Fruit fly (Drosophila melanogaster): ENCODE data around the gene CG17834.

CG17834 gene

DNA sequence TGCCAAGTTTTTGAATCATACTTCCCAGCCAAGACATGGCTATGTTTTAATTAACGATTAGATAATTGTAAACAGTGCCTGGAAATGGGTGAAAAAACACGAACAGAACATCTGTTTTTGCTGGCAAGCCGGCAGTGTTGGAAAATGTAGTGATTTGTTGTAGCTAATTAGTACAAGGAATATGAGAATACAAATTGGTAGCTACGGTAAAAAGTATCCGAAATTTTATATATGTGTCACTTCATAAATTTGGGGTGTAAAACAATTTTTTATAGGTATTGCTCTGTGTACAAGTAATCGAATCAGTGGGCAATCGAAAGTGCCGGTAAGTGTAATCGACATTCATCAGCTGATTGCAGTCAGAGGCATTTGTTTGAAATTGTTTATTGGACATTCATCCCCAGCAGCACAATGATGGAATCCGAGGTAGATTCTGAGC lies 11.7 kb upstream of the CG17834 start, which contains the start of the genes mRpL51 and Uba4 (continued):
- no peak for TF ChIP-seq CG11560 (tag; IDR thresholded peaks at IDR 0.05)
- TF ChIP-seq zen (tag; optimal IDR thresholded peaks at IDR 0.05), result peak; percentile 58
- TF ChIP-seq Dref (GFP tag; IDR thresholded peaks at IDR 0.05), result peak; percentile 62
- TF ChIP-seq Sry-δ (GFP tag; optimal IDR thresholded peaks at IDR 0.05), result peak; percentile 74
- TF ChIP-seq MESR4 (GFP tag; optimal IDR thresholded peaks at IDR 0.05), result peak; percentile 46
- peak; percentile 7 for TF ChIP-seq Bteb2 (GFP tag; optimal IDR thresholded peaks at IDR 0.05)
- no peak for TF ChIP-seq CG11085 (GFP tag; IDR thresholded peaks at IDR 0.05)
- TF ChIP-seq CG13424 (tag; optimal IDR thresholded peaks at IDR 0.05), result peak; percentile 35
- TF ChIP-seq CG11398 (GFP tag; optimal IDR thresholded peaks at IDR 0.05), result peak; percentile 19
- TF ChIP-seq Myb (GFP tag; optimal IDR thresholded peaks at IDR 0.05), result peak; percentile 48

dm6 chr2L:8519390-8519789 lies 9.6 kb upstream of the CG17834 start, which contains the start of gene Sgp:
Gene Sgp, plus strand, starts transcription at chr2L:8519690.
- TF ChIP-seq Hmr (GFP tag; optimal IDR thresholded peaks at IDR 0.05), result no peak
- TF ChIP-seq Fer3 (tag; optimal IDR thresholded peaks at IDR 0.05), result no peak
- no peak for TF ChIP-seq salm (tag; optimal IDR thresholded peaks at IDR 0.05)
- no peak for TF ChIP-seq crp (GFP tag; optimal IDR thresholded peaks at IDR 0.05)
- TF ChIP-seq CrebB (tag; optimal IDR thresholded peaks at IDR 0.05), result no peak
- no peak for TF ChIP-seq dati (GFP tag; IDR thresholded peaks at IDR 0.05)
- TF ChIP-seq mld (GFP tag; IDR thresholded peaks at IDR 0.05; ENCODE audit: partially characterized antibody), result no peak
- no peak for TF ChIP-seq CG2875 (GFP tag; optimal IDR thresholded peaks at IDR 0.05)
- TF ChIP-seq CG32767 (GFP tag; IDR thresholded peaks at IDR 0.05), result no peak
- no peak for TF ChIP-seq MTF-1 (GFP tag; optimal IDR thresholded peaks at IDR 0.05; ENCODE audit: borderline replicate concordance)
- TF ChIP-seq sr (GFP tag; IDR thresholded peaks at IDR 0.05), result no peak
- no peak for TF ChIP-seq CG13424 (tag; optimal IDR thresholded peaks at IDR 0.05)
- TF ChIP-seq CG3407 (GFP tag; optimal IDR thresholded peaks at IDR 0.05), result no peak
- no peak for TF ChIP-seq wor (GFP tag; IDR thresholded peaks at IDR 0.05)
- no peak for TF ChIP-seq CG31441 (GFP tag; IDR thresholded peaks at IDR 0.05)
- TF ChIP-seq CG16813 (GFP tag; IDR thresholded peaks at IDR 0.05; ENCODE audit: partially characterized antibody), result no peak
- no peak for TF ChIP-seq ara (GFP tag; IDR thresholded peaks at IDR 0.05)
- TF ChIP-seq Neu2 (GFP tag; optimal IDR thresholded peaks at IDR 0.05; ENCODE audit: borderline replicate concordance), result no peak

DNA sequence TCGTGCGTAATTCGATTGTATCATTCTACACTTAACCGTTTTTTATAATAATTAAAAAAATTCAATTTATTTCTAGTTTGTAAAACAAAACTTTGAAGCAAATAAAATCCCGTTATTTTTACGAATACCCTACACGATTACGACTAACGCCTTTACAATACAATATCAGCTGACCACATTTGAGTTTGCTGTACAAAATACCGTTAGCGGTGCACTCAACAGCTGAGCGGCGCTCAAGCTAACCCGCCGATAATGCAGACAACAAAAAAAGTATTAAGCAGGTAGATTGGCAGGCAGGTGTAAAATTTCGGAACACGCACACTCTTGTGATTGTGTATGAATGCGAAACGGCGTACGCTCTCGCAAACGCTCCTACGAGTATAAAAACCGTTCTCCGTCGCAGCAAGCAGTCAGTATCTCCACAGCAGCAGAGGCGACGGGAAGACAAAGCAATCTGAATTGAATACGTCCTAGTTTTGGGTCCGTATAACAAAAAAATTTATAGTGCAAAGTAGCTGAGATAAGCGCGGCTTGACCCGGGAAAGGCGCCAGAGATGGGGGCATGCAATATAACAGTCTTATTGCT lies 7.1 kb upstream of the CG17834 start, which contains the start of gene Acer:
Gene Acer, plus strand, starts transcription at position 210 of the 586 bp plus-strand sequence.
- TF ChIP-seq sna (GFP tag; IDR thresholded peaks at IDR 0.05; ENCODE audit: partially characterized antibody) (0 out of 2 replicates have a peak, but pooled peaks have one; percentile 19), CG33213 (GFP tag; optimal IDR thresholded peaks at IDR 0.05) (no peak), tna (GFP tag; IDR thresholded peaks at IDR 0.05; ENCODE audit: partially characterized antibody) (peak; percentile 13; the same call in 1 of the 2 replicates), HLH3B (GFP tag; IDR thresholded peaks at IDR 0.05) (peak; percentile 27; the same call in 1 of the 2 replicates), kni (GFP tag; optimal IDR thresholded peaks at IDR 0.05) (peak; percentile 73), fru (optimal IDR thresholded peaks at IDR 0.05) (no peak), CG5180 (GFP tag; optimal IDR thresholded peaks at IDR 0.05) (no peak), gsb (GFP tag; IDR thresholded peaks at IDR 0.05) (0 out of 2 replicates have a peak, but pooled peaks have one; percentile 24), tll (GFP tag; optimal IDR thresholded peaks at IDR 0.05) (no peak), cas (GFP tag; IDR thresholded peaks at IDR 0.05) (no peak), Myb (GFP tag; optimal IDR thresholded peaks at IDR 0.05) (peak; percentile 37), Poxn (GFP tag; IDR thresholded peaks at IDR 0.05) (no peak), ase (GFP tag; IDR thresholded peaks at IDR 0.05) (no peak), bbx (GFP tag; IDR thresholded peaks at IDR 0.05; ENCODE audit: partially characterized antibody) (peak; percentile 56; the same call in 1 of the 2 replicates), Adf1 (GFP tag; IDR thresholded peaks at IDR 0.05) (peak; percentile 44; the same call in 1 of the 2 replicates), Xbp1 (GFP tag; optimal IDR thresholded peaks at IDR 0.05) (no peak), zen2 (GFP tag; IDR thresholded peaks at IDR 0.05; ENCODE audit: partially characterized antibody) (peak; percentile 4; the same call in 1 of the 3 replicates), so (GFP tag; IDR thresholded peaks at IDR 0.05) (no peak), CG7357 (GFP tag; IDR thresholded peaks at IDR 0.05) (no peak), repo (GFP tag; optimal IDR thresholded peaks at IDR 0.05) (no peak), dm (GFP tag; optimal IDR thresholded peaks at IDR 0.05) (no peak)
